Worm (Caenorhabditis elegans) whole organism, L3 larva: ENCODE results near the gene isy-1.
A peak's percentile ranks its signal among the peaks of the same experiment; 100 is the strongest.

Experiments used
- ZK546.5 ChIP-seq: sonication (generic microtip); optimal IDR thresholded peaks from 2 replicates; lab custom pipeline; 2017; ENCODE audit warnings: missing biosample characterization, missing genetic modification characterization
- aly-2 ChIP-seq: fragments of 150-350 bp; optimal IDR thresholded peaks from 2 replicates; lab custom pipeline; 2014; ENCODE audit warnings: missing biosample characterization, missing genetic modification characterization
- ama-1 ChIP-seq: fragments of 150-350 bp; optimal IDR thresholded peaks from 2 replicates; lab custom pipeline; 2018
- ceh-16 ChIP-seq: sonication (generic microtip); optimal IDR thresholded peaks from 2 replicates; lab custom pipeline; 2017; ENCODE audit warnings: missing biosample characterization, missing genetic modification characterization
- ceh-28 ChIP-seq: fragments of 150-350 bp; optimal IDR thresholded peaks from 2 replicates; lab custom pipeline; 2014; ENCODE audit warnings: missing biosample characterization, missing genetic modification reagents, missing genetic modification characterization
- ceh-9 ChIP-seq: sonication (generic microtip); optimal IDR thresholded peaks from 2 replicates; lab custom pipeline; 2018; ENCODE audit warnings: missing biosample characterization, missing genetic modification characterization
- egl-27 ChIP-seq: sonication (generic microtip); optimal IDR thresholded peaks from 4 replicates; lab custom pipeline; 2017; ENCODE audit warnings: missing biosample characterization, missing genetic modification reagents, missing genetic modification characterization
- egl-5 ChIP-seq: fragments of 150-350 bp; optimal IDR thresholded peaks from 2 replicates; lab custom pipeline; 2017; ENCODE audit warnings: missing biosample characterization, missing genetic modification reagents, missing genetic modification characterization, inconsistent platforms
- elt-1 ChIP-seq: fragments of 150-350 bp; optimal IDR thresholded peaks from 2 replicates; lab custom pipeline; 2014; ENCODE audit warnings: missing biosample characterization, missing genetic modification characterization
- elt-2 ChIP-seq: sonication (generic microtip); optimal IDR thresholded peaks from 2 replicates; lab custom pipeline; 2016; ENCODE audit warnings: missing genetic modification reagents, mild to moderate bottlenecking, missing genetic modification characterization, missing compliant biosample characterization
- elt-3 ChIP-seq, 3 experiments: fragments of 150-350 bp in 1 of 3; sonication (generic microtip) in 2 of 3; optimal IDR thresholded peaks; 2 replicates in 2 of 3; 4 replicates in 1 of 3; lab custom pipeline; 2014 to 2017; ENCODE audit warnings: missing biosample characterization in 3 of 3, missing genetic modification characterization in 3 of 3
- eor-1 ChIP-seq, 2 experiments: fragments of 150-350 bp; optimal IDR thresholded peaks; 2 replicates each; lab custom pipeline; 2014 to 2018; ENCODE audit warnings: missing biosample characterization in 2 of 2, missing genetic modification characterization in 2 of 2
- fkh-10 ChIP-seq: sonication (generic microtip); optimal IDR thresholded peaks from 2 replicates; lab custom pipeline; 2017; ENCODE audit warnings: missing biosample characterization, missing genetic modification reagents, missing genetic modification characterization
- fkh-2 ChIP-seq: fragments of 150-350 bp; optimal IDR thresholded peaks from 2 replicates; lab custom pipeline; 2014; ENCODE audit warnings: missing biosample characterization, missing genetic modification reagents, missing genetic modification characterization
- fos-1 ChIP-seq: fragments of 150-350 bp; optimal IDR thresholded peaks from 2 replicates; lab custom pipeline; 2014; ENCODE audit warnings: missing biosample characterization, missing genetic modification characterization
- hmg-11 ChIP-seq: sonication (generic microtip); optimal IDR thresholded peaks from 2 replicates; lab custom pipeline; 2016; ENCODE audit warnings: missing genetic modification characterization, missing compliant biosample characterization
- jun-1 ChIP-seq: fragments of 150-350 bp; optimal IDR thresholded peaks from 2 replicates; lab custom pipeline; 2014; ENCODE audit warnings: missing biosample characterization, missing genetic modification reagents, missing genetic modification characterization
- lin-15B ChIP-seq: fragments of 150-350 bp; optimal IDR thresholded peaks from 2 replicates; lab custom pipeline; 2014; ENCODE audit warnings: missing biosample characterization, missing genetic modification characterization
- lin-39 ChIP-seq: fragments of 150-350 bp; optimal IDR thresholded peaks from 2 replicates; lab custom pipeline; 2018; ENCODE audit warnings: missing biosample characterization, missing genetic modification reagents, missing genetic modification characterization
- lsy-12 ChIP-seq: sonication (generic microtip); optimal IDR thresholded peaks from 2 replicates; lab custom pipeline; 2016; ENCODE audit warnings: mild to moderate bottlenecking, missing genetic modification characterization, missing compliant biosample characterization
- mdl-1 ChIP-seq: fragments of 150-350 bp; optimal IDR thresholded peaks from 2 replicates; lab custom pipeline; 2014; ENCODE audit warnings: missing biosample characterization, missing genetic modification characterization
- mml-1 ChIP-seq: fragments of 150-350 bp; sonication (generic microtip); optimal IDR thresholded peaks from 3 replicates; lab custom pipeline; 2014; ENCODE audit warnings: missing biosample characterization, missing genetic modification characterization
- nfya-1 ChIP-seq: sonication (generic microtip); optimal IDR thresholded peaks from 2 replicates; lab custom pipeline; 2017; ENCODE audit warnings: missing genetic modification characterization, mild to moderate bottlenecking, missing compliant biosample characterization, antibody characterized with exemption, moderate library complexity; ENCODE audit not compliant: insufficient read depth
- nhr-11 ChIP-seq: fragments of 150-350 bp; optimal IDR thresholded peaks from 2 replicates; lab custom pipeline; 2014; ENCODE audit warnings: missing biosample characterization, missing genetic modification characterization
- nhr-23 ChIP-seq: fragments of 150-350 bp; optimal IDR thresholded peaks from 2 replicates; lab custom pipeline; 2014; ENCODE audit warnings: missing biosample characterization, missing genetic modification reagents, missing genetic modification characterization
- nhr-25 ChIP-seq: sonication (generic microtip); optimal IDR thresholded peaks from 2 replicates; lab custom pipeline; 2017; ENCODE audit warnings: missing biosample characterization, missing genetic modification characterization
- nhr-43 ChIP-seq: sonication (generic microtip); optimal IDR thresholded peaks from 2 replicates; lab custom pipeline; 2016; ENCODE audit warnings: mild to moderate bottlenecking, missing genetic modification characterization, missing compliant biosample characterization; ENCODE audit not compliant: poor library complexity, severe bottlenecking
- nhr-67 ChIP-seq: fragments of 150-350 bp; optimal IDR thresholded peaks from 2 replicates; lab custom pipeline; 2014; ENCODE audit warnings: missing biosample characterization, missing genetic modification characterization
- nhr-76 ChIP-seq: fragments of 150-350 bp; sonication (generic microtip); optimal IDR thresholded peaks from 5 replicates; lab custom pipeline; 2014; ENCODE audit warnings: missing biosample characterization, missing genetic modification characterization
- nhr-77 ChIP-seq: fragments of 150-350 bp; optimal IDR thresholded peaks from 2 replicates; lab custom pipeline; 2014; ENCODE audit warnings: missing biosample characterization, missing genetic modification characterization
- pha-4 ChIP-seq: fragments of 150-350 bp; optimal IDR thresholded peaks from 2 replicates; lab custom pipeline; 2014; ENCODE audit warnings: missing biosample characterization, missing genetic modification reagents, missing genetic modification characterization
- pqm-1 ChIP-seq: fragments of 150-350 bp; optimal IDR thresholded peaks from 2 replicates; lab custom pipeline; 2017; ENCODE audit warnings: missing biosample characterization, missing genetic modification characterization, inconsistent platforms
- skn-1 ChIP-seq: fragments of 150-350 bp; optimal IDR thresholded peaks from 2 replicates; lab custom pipeline; 2014; ENCODE audit warnings: missing biosample characterization, missing genetic modification characterization
- snpc-4 ChIP-seq: fragments of 150-350 bp; optimal IDR thresholded peaks from 2 replicates; lab custom pipeline; 2014; ENCODE audit warnings: missing biosample characterization, missing genetic modification characterization
- tbx-2 ChIP-seq: sonication (generic microtip); optimal IDR thresholded peaks from 2 replicates; lab custom pipeline; 2016; ENCODE audit warnings: mild to moderate bottlenecking, missing genetic modification characterization, missing compliant biosample characterization
- unc-39 ChIP-seq: sonication (generic microtip); optimal IDR thresholded peaks from 4 replicates; lab custom pipeline; 2017; ENCODE audit warnings: missing biosample characterization, missing genetic modification characterization
- unc-62 ChIP-seq: fragments of 150-350 bp; sonication (generic microtip); optimal IDR thresholded peaks from 4 replicates; lab custom pipeline; 2014; ENCODE audit warnings: missing biosample characterization, missing genetic modification reagents, missing genetic modification characterization
- zag-1 ChIP-seq: fragments of 150-350 bp; optimal IDR thresholded peaks from 2 replicates; lab custom pipeline; 2014; ENCODE audit warnings: missing biosample characterization, missing genetic modification characterization
- ztf-11 ChIP-seq: fragments of 150-350 bp; optimal IDR thresholded peaks from 2 replicates; lab custom pipeline; 2014; ENCODE audit warnings: missing biosample characterization, missing genetic modification characterization
- ztf-4 ChIP-seq: fragments of 150-350 bp; optimal IDR thresholded peaks from 2 replicates; lab custom pipeline; 2014; ENCODE audit warnings: missing biosample characterization, missing genetic modification characterization

isy-1 gene

ce11 chrV:11040473-11040872, 40.0 kb upstream of the isy-1 start, which contains the start of gene C45B11.8:
TSS of gene C45B11.8 (plus strand) at chrV:11040773.
- TF ChIP-seq hmg-11 (tag; lab: Kevin White, UChicago) (no peak), mml-1 (tag; lab: Kevin White, UChicago) (no peak), lin-39 (tag; lab: Kevin White, UChicago) (no peak), nfya-1 (tag; lab: Kevin White, UChicago) (no peak), ztf-11 (tag; lab: Kevin White, UChicago) (no peak), ama-1 (lab: Kevin White, UChicago) (no peak), ZK546.5 (tag; lab: Kevin White, UChicago) (no peak), egl-27 (tag; lab: Kevin White, UChicago) (no peak)
- TF ChIP-seq, all 47 proteins: peak for 0

DNA sequence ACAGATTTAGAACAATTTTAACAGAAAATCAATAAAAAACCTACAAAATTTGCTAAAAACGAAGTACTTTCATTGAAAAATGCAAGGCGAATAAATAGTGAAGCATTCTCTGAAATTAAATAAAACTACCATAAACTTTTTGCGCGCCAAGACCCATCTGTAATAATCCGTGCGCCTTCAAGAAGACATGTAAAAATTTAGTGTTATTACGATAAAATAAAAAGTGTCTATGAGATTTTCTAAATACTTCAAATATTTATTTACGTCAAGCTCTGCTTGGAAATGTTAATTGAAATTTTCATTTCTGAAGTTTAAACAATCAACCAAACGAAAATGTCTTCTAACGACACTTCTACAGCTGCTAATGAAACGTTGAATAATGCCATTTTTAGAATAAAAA, 39.5 kb upstream of the isy-1 start, which contains the start of gene C45B11.9:
Gene C45B11.9 (plus strand): TSS at position 301 of the 400 bp plus-strand sequence.
- no peak for TF ChIP-seq lin-39 (tag; lab: Kevin White, UChicago)
- TF ChIP-seq nfya-1 (tag; lab: Kevin White, UChicago), result no peak
- TF ChIP-seq elt-1 (tag; lab: Kevin White, UChicago), result no peak
- no peak for TF ChIP-seq fkh-10
- no peak for TF ChIP-seq tbx-2 (tag; lab: Kevin White, UChicago)
- no peak for TF ChIP-seq ceh-16
- no peak for TF ChIP-seq elt-3 (tag; optimal IDR thresholded peaks at IDR 0.05; lab: Kevin White, UChicago)
- no peak for TF ChIP-seq snpc-4 (tag; lab: Kevin White, UChicago)
- no peak for TF ChIP-seq fos-1 (tag; lab: Kevin White, UChicago)
- TF ChIP-seq unc-39 (tag; lab: Kevin White, UChicago), result no peak
- no peak for TF ChIP-seq nhr-11
- TF ChIP-seq ZK546.5 (tag; lab: Kevin White, UChicago), result no peak
- no peak for TF ChIP-seq lin-15B (tag; lab: Kevin White, UChicago)
- no peak for TF ChIP-seq mdl-1 (tag; lab: Kevin White, UChicago)
- TF ChIP-seq fkh-2 (tag; lab: Kevin White, UChicago), result no peak
- no peak for TF ChIP-seq pqm-1
- TF ChIP-seq, all 47 proteins: peak for 0

DNA sequence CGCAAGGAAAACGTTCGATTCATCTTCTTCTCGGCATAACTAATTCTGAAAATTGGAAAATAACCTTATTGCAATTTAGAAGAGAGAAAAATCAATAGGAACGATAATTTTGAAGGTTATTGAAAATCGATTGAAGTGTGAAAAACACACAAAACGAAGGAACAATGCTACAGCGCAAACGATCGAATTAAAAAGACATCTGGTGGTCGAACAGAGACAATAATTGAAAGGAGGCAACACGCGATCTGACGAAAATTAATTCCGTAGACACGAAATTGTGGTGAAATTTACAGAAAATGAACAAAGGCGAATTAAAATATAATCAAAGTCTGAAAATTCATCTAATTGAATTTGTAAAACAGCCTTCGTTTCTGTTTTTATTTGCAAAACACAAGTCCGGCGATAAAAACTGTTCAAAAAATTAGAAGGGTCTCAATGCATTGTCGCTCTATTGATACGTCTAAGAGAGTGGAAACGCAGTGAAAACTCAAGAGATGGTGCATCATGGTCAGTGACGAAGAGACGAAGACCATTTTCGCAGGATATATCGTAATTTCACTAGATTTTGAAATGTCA, 39.0 kb upstream of the isy-1 start, which contains the start of gene pak-2:
Gene pak-2 (minus strand): TSS at position 51 of the 576 bp plus-strand sequence.
- TF ChIP-seq snpc-4 (tag; lab: Kevin White, UChicago), result no peak
- no peak for TF ChIP-seq ztf-4 (tag; lab: Kevin White, UChicago)
- peak; percentile 7 for TF ChIP-seq fkh-10
- peak; percentile 28 for TF ChIP-seq lsy-12 (tag; lab: Kevin White, UChicago)
- TF ChIP-seq nhr-25 (tag; lab: Kevin White, UChicago), result peak; percentile 40
- peak; percentile 28 for TF ChIP-seq pqm-1
- peak; percentile 72 for TF ChIP-seq egl-5 (tag; lab: Kevin White, UChicago)
- peak; percentile 8 for TF ChIP-seq jun-1
- peak; percentile 49 for TF ChIP-seq unc-62
- peak; percentile 70 for TF ChIP-seq nhr-23 (tag; lab: Kevin White, UChicago)
- TF ChIP-seq elt-3 (tag; optimal IDR thresholded peaks at IDR 0.05; lab: Kevin White, UChicago), result no peak
- TF ChIP-seq nhr-67, result no peak
- peak; percentile 62 for TF ChIP-seq nhr-43 (tag; lab: Kevin White, UChicago)
- TF ChIP-seq hmg-11 (tag; lab: Kevin White, UChicago), result peak; percentile 78
- no peak for TF ChIP-seq ceh-9 (tag; lab: Kevin White, UChicago)
- no peak for TF ChIP-seq tbx-2 (tag; lab: Kevin White, UChicago)
- TF ChIP-seq mdl-1 (tag; lab: Kevin White, UChicago), result no peak
- TF ChIP-seq skn-1 (tag; lab: Kevin White, UChicago), result no peak
- no peak for TF ChIP-seq eor-1 (tag; optimal IDR thresholded peaks at IDR 0.05; lab: Kevin White, UChicago)
- peak; percentile 73 for TF ChIP-seq nfya-1 (tag; lab: Kevin White, UChicago)
- no peak for TF ChIP-seq aly-2 (tag; lab: Kevin White, UChicago)
- TF ChIP-seq zag-1 (tag; lab: Kevin White, UChicago), result no peak
- no peak for TF ChIP-seq fos-1 (tag; lab: Kevin White, UChicago)
- TF ChIP-seq ztf-11 (tag; lab: Kevin White, UChicago), result no peak
- no peak for TF ChIP-seq nhr-76 (tag; lab: Kevin White, UChicago)
- TF ChIP-seq elt-2 (tag; lab: Kevin White, UChicago), result peak; percentile 64
- peak; percentile 34 for TF ChIP-seq ceh-28 (tag; lab: Kevin White, UChicago)
- no peak for TF ChIP-seq unc-39 (tag; lab: Kevin White, UChicago)
- peak; percentile 24 for TF ChIP-seq nhr-11
- peak; percentile 82 for TF ChIP-seq pha-4 (tag; lab: Kevin White, UChicago)
- no peak for TF ChIP-seq ZK546.5 (tag; lab: Kevin White, UChicago)
- no peak for TF ChIP-seq nhr-77 (tag; lab: Kevin White, UChicago)
- TF ChIP-seq fkh-2 (tag; lab: Kevin White, UChicago), result no peak
- no peak for TF ChIP-seq ceh-16
- TF ChIP-seq lin-15B (tag; lab: Kevin White, UChicago), result peak; percentile 85
